Worm (Caenorhabditis elegans) whole organism, L4 larva: ENCODE results near the gene vps-29.

Experiments used
- ama-1 ChIP-seq: fragments of 150-350 bp; optimal IDR thresholded peaks from 2 replicates; lab custom pipeline; 2014; ENCODE audit warnings: inconsistent platforms, mixed read lengths
- mep-1 ChIP-seq: fragments of 150-350 bp; sonication (generic microtip); optimal IDR thresholded peaks from 3 replicates; lab custom pipeline; 2014; ENCODE audit warnings: missing biosample characterization, missing genetic modification characterization
- nhr-48 ChIP-seq: sonication (generic microtip); optimal IDR thresholded peaks from 2 replicates; lab custom pipeline; 2016; ENCODE audit warnings: mild to moderate bottlenecking, missing genetic modification characterization, missing compliant biosample characterization

- TF ChIP-seq mep-1 (tag; lab: Kevin White, UChicago) (no peak), ama-1 (lab: Kevin White, UChicago) (no peak), nhr-48 (tag; lab: Kevin White, UChicago) (no peak)
Observed at ce11 chrIII:10106390-10106789, 6.5 kb downstream of the vps-29 start, which contains the start of gene srt-55.
